Worm (Caenorhabditis elegans) whole organism, L1 larva: ENCODE results near the gene hsp-60.

Source experiments
- C04F5.9 ChIP-seq: sonication (generic microtip); optimal IDR thresholded peaks from 2 replicates; lab custom pipeline; 2016; ENCODE audit warnings: missing genetic modification characterization, missing compliant biosample characterization
- C16A3.4 ChIP-seq: fragments of 150-350 bp; optimal IDR thresholded peaks from 2 replicates; lab custom pipeline; 2014; ENCODE audit warnings: missing biosample characterization, missing genetic modification characterization
- aha-1 ChIP-seq: fragments of 150-350 bp; optimal IDR thresholded peaks from 2 replicates; lab custom pipeline; 2014; ENCODE audit warnings: missing biosample characterization, missing genetic modification characterization
- blmp-1 ChIP-seq: fragments of 150-350 bp; optimal IDR thresholded peaks from 2 replicates; lab custom pipeline; 2014; ENCODE audit warnings: missing biosample characterization, missing genetic modification characterization
- ceh-82 ChIP-seq, 3 experiments: fragments of 150-350 bp in 1 of 3; sonication (generic microtip) in 2 of 3; optimal IDR thresholded peaks; 2 replicates each; lab custom pipeline; 2014 to 2017; ENCODE audit warnings: missing biosample characterization in 3 of 3, missing genetic modification characterization in 3 of 3
- ces-1 ChIP-seq: fragments of 150-350 bp; optimal IDR thresholded peaks from 2 replicates; lab custom pipeline; 2014; ENCODE audit warnings: missing biosample characterization, missing genetic modification reagents, missing genetic modification characterization
- dpl-1 ChIP-seq, 3 experiments: fragments of 150-350 bp in 2 of 3; sonication (generic microtip) in 1 of 3; optimal IDR thresholded peaks; 2 replicates each; lab custom pipeline; 2014 to 2017; ENCODE audit warnings: missing biosample characterization in 3 of 3, missing genetic modification characterization in 3 of 3, missing genetic modification reagents in 3 of 3
- efl-1 ChIP-seq, 4 experiments: fragments of 150-350 bp; optimal IDR thresholded peaks in 3 of 4; peaks in 1 of 4; 1 replicate in 1 of 4; 2 replicates in 3 of 4; lab custom pipeline; 2014; ENCODE audit warnings: missing biosample characterization in 2 of 4, missing genetic modification characterization in 2 of 4, missing genetic modification reagents in 2 of 4
- elt-2 ChIP-seq: sonication (generic microtip); optimal IDR thresholded peaks from 2 replicates; lab custom pipeline; 2016; ENCODE audit warnings: missing genetic modification characterization, mild to moderate bottlenecking, inconsistent platforms, missing compliant biosample characterization, missing genetic modification reagents
- ets-5 ChIP-seq: fragments of 200-800 bp; sonication (Bioruptor generic); IDR thresholded peaks from 2 replicates; pipeline ENCODE4 v1.3.6; 2022; ENCODE audit warnings: missing genetic modification characterization, missing compliant biosample characterization
- fos-1 ChIP-seq: fragments of 150-350 bp; optimal IDR thresholded peaks from 2 replicates; lab custom pipeline; 2014; ENCODE audit warnings: missing biosample characterization, missing genetic modification characterization
- grh-1 ChIP-seq: fragments of 200-800 bp; sonication (Bioruptor generic); IDR thresholded peaks from 2 replicates; pipeline ENCODE4 v1.3.6; 2022; ENCODE audit warnings: missing genetic modification reagents, missing genetic modification characterization, missing compliant biosample characterization
- hlh-17 ChIP-seq: fragments of 200-800 bp; sonication (Bioruptor generic); optimal IDR thresholded peaks from 2 replicates; lab custom pipeline; 2018; ENCODE audit warnings: missing genetic modification characterization, mild to moderate bottlenecking, missing compliant biosample characterization, moderate library complexity, borderline replicate concordance
- lir-3 ChIP-seq: sonication (generic microtip); optimal IDR thresholded peaks from 2 replicates; lab custom pipeline; 2016; ENCODE audit warnings: mild to moderate bottlenecking, missing genetic modification characterization, moderate library complexity, missing compliant biosample characterization; ENCODE audit not compliant: poor library complexity
- lsy-2 ChIP-seq, 2 experiments: fragments of 150-350 bp; optimal IDR thresholded peaks; 2 replicates each; lab custom pipeline; 2014; ENCODE audit warnings: missing biosample characterization in 2 of 2, missing genetic modification characterization in 2 of 2
- mdl-1 ChIP-seq, 2 experiments: fragments of 150-350 bp; optimal IDR thresholded peaks; 2 replicates each; lab custom pipeline; 2014 to 2017; ENCODE audit warnings: missing biosample characterization in 2 of 2, missing genetic modification characterization in 2 of 2, inconsistent platforms in 1 of 2
- mef-2 ChIP-seq: fragments of 150-350 bp; optimal IDR thresholded peaks from 2 replicates; lab custom pipeline; 2014; ENCODE audit warnings: missing biosample characterization, missing genetic modification characterization
- nhr-19 ChIP-seq: fragments of 200-800 bp; sonication (Bioruptor generic); conservative IDR thresholded peaks from 2 replicates; pipeline ENCODE4 v1.3.6; 2022; ENCODE audit warnings: missing genetic modification characterization, missing compliant biosample characterization
- nhr-77 ChIP-seq: fragments of 150-350 bp; optimal IDR thresholded peaks from 2 replicates; lab custom pipeline; 2014; ENCODE audit warnings: missing biosample characterization, missing genetic modification characterization
- nhr-84 ChIP-seq: sonication (generic microtip); optimal IDR thresholded peaks from 2 replicates; lab custom pipeline; 2017; ENCODE audit warnings: missing biosample characterization, missing genetic modification characterization
- nhr-85 ChIP-seq: sonication (generic microtip); peaks from one replicate; lab custom pipeline; 2016; ENCODE audit warnings: missing genetic modification characterization, inconsistent platforms, missing compliant biosample characterization
- nhr-90 ChIP-seq: sonication (generic microtip); optimal IDR thresholded peaks from 2 replicates; lab custom pipeline; 2016; ENCODE audit warnings: mild to moderate bottlenecking, missing genetic modification characterization, missing compliant biosample characterization; ENCODE audit not compliant: poor library complexity
- pqm-1 ChIP-seq: sonication (generic microtip); optimal IDR thresholded peaks from 3 replicates; lab custom pipeline; 2017; ENCODE audit warnings: missing biosample characterization, missing genetic modification characterization
- sox-4 ChIP-seq: sonication (generic microtip); optimal IDR thresholded peaks from 2 replicates; lab custom pipeline; 2016; ENCODE audit warnings: missing genetic modification characterization, missing compliant biosample characterization
- sptf-1 ChIP-seq: fragments of 150-350 bp; optimal IDR thresholded peaks from 2 replicates; lab custom pipeline; 2014; ENCODE audit warnings: missing biosample characterization, missing genetic modification characterization
- sup-37 ChIP-seq: fragments of 200-800 bp; sonication (Bioruptor generic); optimal IDR thresholded peaks from 2 replicates; lab custom pipeline; 2018; ENCODE audit warnings: mild to moderate bottlenecking, missing genetic modification characterization, missing compliant biosample characterization
- swsn-7 ChIP-seq: sonication (generic microtip); optimal IDR thresholded peaks from 2 replicates; lab custom pipeline; 2016; ENCODE audit warnings: missing genetic modification characterization, missing compliant biosample characterization
- unc-30 ChIP-seq: sonication (generic microtip); optimal IDR thresholded peaks from 2 replicates; lab custom pipeline; 2017; ENCODE audit warnings: missing biosample characterization, missing genetic modification characterization
- unc-86 ChIP-seq: sonication (generic microtip); optimal IDR thresholded peaks from 2 replicates; lab custom pipeline; 2016; ENCODE audit warnings: missing genetic modification characterization, missing compliant biosample characterization
- unc-98 ChIP-seq: fragments of 200-800 bp; sonication (Bioruptor generic); IDR thresholded peaks from 2 replicates; pipeline ENCODE4 v1.3.6; 2022; ENCODE audit warnings: missing genetic modification characterization, missing compliant biosample characterization
- vab-15 ChIP-seq: sonication (generic microtip); optimal IDR thresholded peaks from 2 replicates; lab custom pipeline; 2017; ENCODE audit warnings: missing genotype, mild to moderate bottlenecking, missing genetic modification characterization, missing compliant biosample characterization
- xbp-1 ChIP-seq: sonication (generic microtip); optimal IDR thresholded peaks from 2 replicates; lab custom pipeline; 2016; ENCODE audit warnings: missing genetic modification characterization, missing compliant biosample characterization
- zag-1 ChIP-seq: fragments of 150-350 bp; optimal IDR thresholded peaks from 2 replicates; lab custom pipeline; 2014; ENCODE audit warnings: missing biosample characterization, missing genetic modification characterization
- zip-4 ChIP-seq: fragments of 200-800 bp; sonication (Bioruptor generic); optimal IDR thresholded peaks from 2 replicates; lab custom pipeline; 2018; ENCODE audit warnings: mild to moderate bottlenecking, missing genetic modification characterization, moderate library complexity, missing compliant biosample characterization

The hsp-60 gene

ce11 chrIII:1652925-1653324 lies 33.4 kb downstream of the hsp-60 start:
- TF ChIP-seq efl-1 (optimal IDR thresholded peaks at IDR 0.05; lab: Kevin White, UChicago) (no peak), efl-1 (GFP tag; optimal IDR thresholded peaks at IDR 0.05 in 1 of 2; lab: Kevin White, UChicago) (peak in 1 of 2 experiments; percentile 52), lsy-2 (tag; optimal IDR thresholded peaks at IDR 0.05; lab: Kevin White, UChicago) (no peak), mdl-1 (tag; optimal IDR thresholded peaks at IDR 0.05; lab: Kevin White, UChicago) (no peak), nhr-77 (no peak), unc-86 (tag; lab: Kevin White, UChicago) (no peak), vab-15 (tag; lab: Kevin White, UChicago) (no peak), C04F5.9 (no peak), nhr-19 (GFP tag; lab: Robert Waterston, UW) (no peak), ets-5 (GFP tag; lab: Robert Waterston, UW) (no peak)
- TF ChIP-seq, all 84 proteins: peak for 1

DNA sequence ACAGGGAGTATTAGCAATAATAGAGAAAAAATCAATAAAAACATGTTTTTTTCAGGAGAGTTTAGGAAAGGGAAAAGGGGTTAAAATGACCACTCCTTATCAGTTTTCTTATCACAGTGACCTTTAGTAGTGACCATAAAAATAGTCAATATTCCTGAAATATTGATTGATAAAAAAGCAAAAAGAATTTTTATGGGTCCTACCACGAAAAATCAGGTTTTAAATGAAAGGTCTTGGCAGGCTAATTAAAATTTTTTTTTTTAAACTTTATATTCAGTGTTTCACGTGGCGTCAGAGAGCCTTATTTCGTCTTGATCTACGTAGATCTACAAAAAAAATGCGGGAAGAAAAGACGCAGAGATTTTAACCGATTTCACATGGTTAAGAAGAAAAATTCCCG lies 37.8 kb downstream of the hsp-60 start, which contains the start of gene cht-4:
Gene cht-4, minus strand, starts transcription at position 101 of the 400 bp plus-strand sequence.
- TF ChIP-seq unc-30 (tag; lab: Kevin White, UChicago) (no peak), mef-2 (tag; lab: Kevin White, UChicago) (no peak), swsn-7 (tag; lab: Kevin White, UChicago) (no peak)
- TF ChIP-seq, all 84 proteins: peak for 0

DNA sequence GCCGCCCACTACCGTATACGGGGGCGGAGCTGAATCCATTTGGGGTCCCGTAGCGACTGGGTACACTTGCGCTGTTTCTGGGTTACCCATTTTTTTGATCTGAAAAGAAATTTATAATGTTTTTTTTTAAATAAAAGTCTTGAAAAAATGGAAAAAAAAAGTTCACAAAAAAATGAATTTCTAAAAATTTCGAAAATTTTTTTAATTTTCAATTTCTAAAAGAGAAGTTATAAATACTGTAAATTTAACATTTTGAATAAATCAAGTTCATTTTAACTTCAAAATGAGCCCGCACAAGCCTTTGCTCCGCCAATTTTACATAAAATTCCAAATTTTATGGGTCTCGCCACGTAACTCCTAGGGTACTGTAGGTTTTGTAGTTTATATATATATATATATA lies 40.2 kb downstream of the hsp-60 start, which contains the start of gene Y22D7AL.15:
Gene Y22D7AL.15, minus strand, starts transcription at position 101 of the 400 bp plus-strand sequence.
- TF ChIP-seq mef-2 (tag; lab: Kevin White, UChicago) (no peak), fos-1 (no peak), nhr-90 (tag; lab: Kevin White, UChicago) (no peak), lir-3 (tag; lab: Kevin White, UChicago) (no peak), unc-98 (GFP tag; lab: Robert Waterston, UW) (no peak), C16A3.4 (tag; lab: Kevin White, UChicago) (no peak), aha-1 (tag; lab: Kevin White, UChicago) (no peak), xbp-1 (tag; lab: Kevin White, UChicago) (no peak), dpl-1 (GFP tag; optimal IDR thresholded peaks at IDR 0.05; lab: Kevin White, UChicago) (no peak), sup-37 (no peak), zag-1 (tag; lab: Kevin White, UChicago) (no peak), grh-1 (GFP tag; lab: Robert Waterston, UW) (no peak), blmp-1 (no peak), zip-4 (GFP tag; lab: Kevin White, UChicago) (no peak)

DNA sequence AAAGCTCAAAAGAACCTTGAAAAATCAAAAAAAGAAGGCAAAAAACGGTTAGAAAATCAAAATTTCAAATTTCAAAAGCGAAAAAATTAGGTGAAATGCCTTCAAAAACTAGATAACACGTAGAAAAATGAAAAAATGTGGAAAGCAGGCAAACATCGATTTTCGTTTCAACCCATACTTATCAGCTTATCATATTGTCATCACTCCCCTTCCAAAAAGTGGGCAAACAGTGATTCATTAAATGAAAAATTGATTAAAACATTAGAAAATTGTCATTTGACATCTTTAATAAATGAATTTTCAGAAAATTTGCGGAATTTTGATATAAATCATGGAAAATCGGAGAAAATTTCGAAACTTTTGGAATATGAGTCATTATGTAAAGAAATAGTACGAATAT lies 41.5 kb downstream of the hsp-60 start:
- TF ChIP-seq sox-4 (tag; lab: Kevin White, UChicago) = no peak
- TF ChIP-seq nhr-84 (tag; lab: Kevin White, UChicago) = no peak
- no peak for TF ChIP-seq efl-1 (optimal IDR thresholded peaks at IDR 0.05; lab: Kevin White, UChicago)
- TF ChIP-seq efl-1 (GFP tag; optimal IDR thresholded peaks at IDR 0.05 in 1 of 2; lab: Kevin White, UChicago) = peak in 1 of 2 experiments; percentile 20
- no peak for TF ChIP-seq ces-1
- TF ChIP-seq pqm-1 = no peak
- peak; percentile 28 for TF ChIP-seq elt-2 (tag; lab: Kevin White, UChicago)

DNA sequence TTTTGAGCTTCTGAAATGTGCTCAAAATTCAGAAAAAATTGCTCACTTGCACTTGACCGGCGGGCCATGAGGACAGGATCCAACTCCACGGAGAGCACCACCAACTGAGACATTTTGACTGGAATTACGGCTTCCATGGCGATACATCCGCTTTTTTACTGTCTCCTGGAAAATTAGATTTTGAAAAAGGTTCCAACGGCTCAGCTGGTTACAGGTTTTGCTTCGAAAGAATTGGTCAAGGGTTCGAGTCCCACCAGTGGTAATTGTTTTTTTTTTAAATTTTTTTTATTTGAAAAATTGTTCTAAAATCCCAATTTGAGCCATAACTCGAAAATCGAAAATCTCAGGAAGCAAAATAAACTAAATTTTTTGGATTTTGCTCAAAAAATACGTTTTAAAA lies 42.9 kb downstream of the hsp-60 start:
- TF ChIP-seq hlh-17 (GFP tag; lab: Kevin White, UChicago) = no peak
- TF ChIP-seq fos-1 = no peak
- peak; percentile 15 for TF ChIP-seq nhr-85
- TF ChIP-seq elt-2 (tag; lab: Kevin White, UChicago) = no peak
- no peak for TF ChIP-seq ceh-82 (tag; optimal IDR thresholded peaks at IDR 0.05; lab: Kevin White, UChicago)
- no peak for TF ChIP-seq sptf-1
